Fruit fly (Drosophila melanogaster) S2 (cell line): ENCODE data around the gene Muted.

Experiments used
- CG8478 ChIP-seq: fragments of >200 bp; optimal IDR thresholded peaks from 2 replicates; lab custom pipeline; 2018
- CTCF ChIP-seq, 2 experiments: fragments of >200 bp; optimal IDR thresholded peaks; 2 replicates each; lab custom pipeline; 2018

- no peak for TF ChIP-seq CTCF (optimal IDR thresholded peaks at IDR 0.05; lab: Kevin White, UChicago)
- TF ChIP-seq CG8478 = no peak
Observed at dm6 chr3R:22395409-22396178, 33.2 kb downstream of the Muted start.
